Worm (Caenorhabditis elegans): Measurements from ENCODE around the gene zhit-1.

ce11 chrV:5592323-5592722 is 4.0 kb downstream of the zhit-1 start, which contains the start of gene vps-37:
- TF ChIP-seq pha-4 (tag; optimal IDR thresholded peaks at IDR 0.05), result peak; percentile 72
- peak; percentile 21 for TF ChIP-seq drap-1 (GFP tag; optimal IDR thresholded peaks at IDR 0.05)
- peak; percentile 86 for TF ChIP-seq lsy-2 (tag; optimal IDR thresholded peaks at IDR 0.05)
- TF ChIP-seq unc-62 (GFP tag; optimal IDR thresholded peaks at IDR 0.05), result peak; percentile 4
- TF ChIP-seq ces-1 (GFP tag; optimal IDR thresholded peaks at IDR 0.05), result peak; percentile 98
- TF ChIP-seq mep-1 (tag; optimal IDR thresholded peaks at IDR 0.05), result peak; percentile 76
- no peak for TF ChIP-seq tbx-8 (GFP tag; optimal IDR thresholded peaks at IDR 0.05)
- TF ChIP-seq unc-39 (tag; optimal IDR thresholded peaks at IDR 0.05), result no peak
- TF ChIP-seq elt-1 (tag; optimal IDR thresholded peaks at IDR 0.05; ENCODE audit: borderline replicate concordance, insufficient read depth), result no peak
- TF ChIP-seq nhr-12 (tag; optimal IDR thresholded peaks at IDR 0.05), result no peak
- no peak for TF ChIP-seq mab-5 (tag; optimal IDR thresholded peaks at IDR 0.05)

Measured in whole organism, mixed stage, embryonic.